Fruit fly (Drosophila melanogaster) whole organism, embryonic: Measurements from ENCODE around the gene CG15330.

Source experiments
- Bgb ChIP-seq: fragments of 200-800 bp; sonication (Bioruptor generic); IDR thresholded peaks from 2 replicates; pipeline ENCODE4 v1.3.6; 2022; ENCODE audit warnings: missing biosample characterization, missing genetic modification characterization; ENCODE audit not compliant: partially characterized antibody
- CG10543 ChIP-seq: fragments of 200-800 bp; sonication (Bioruptor generic); optimal IDR thresholded peaks from 3 replicates; lab custom pipeline; 2017; ENCODE audit warnings: missing biosample characterization, mild to moderate bottlenecking, missing genetic modification characterization, moderate library complexity
- CG10654 ChIP-seq: fragments of 200-800 bp; sonication (Bioruptor generic); optimal IDR thresholded peaks from 2 replicates; lab custom pipeline; 2016; ENCODE audit warnings: missing biosample characterization, missing genetic modification characterization
- CG11695 ChIP-seq: fragments of 200-800 bp; sonication (Bioruptor generic); IDR thresholded peaks from 3 replicates; pipeline ENCODE4 v1.3.6; 2022; ENCODE audit warnings: missing biosample characterization, missing genetic modification characterization
- CG13287 ChIP-seq: fragments of 200-800 bp; sonication (Bioruptor generic); IDR thresholded peaks from 2 replicates; pipeline ENCODE4 v1.3.6; 2022; ENCODE audit warnings: missing biosample characterization, missing genetic modification characterization; ENCODE audit not compliant: partially characterized antibody
- CG13775 ChIP-seq: fragments of 200-800 bp; sonication (Bioruptor generic); optimal IDR thresholded peaks from 3 replicates; lab custom pipeline; 2017; ENCODE audit warnings: missing biosample characterization, mild to moderate bottlenecking, missing genetic modification characterization
- CG14860 ChIP-seq: fragments of 200-800 bp; sonication (Bioruptor generic); IDR thresholded peaks from 3 replicates; pipeline ENCODE4 v1.3.6; 2022; ENCODE audit warnings: missing biosample characterization, missing genetic modification characterization; ENCODE audit not compliant: partially characterized antibody
- CG14965 ChIP-seq: fragments of 200-800 bp; sonication (Bioruptor generic); optimal IDR thresholded peaks from 2 replicates; lab custom pipeline; 2016; ENCODE audit warnings: missing biosample characterization, missing genetic modification characterization, borderline replicate concordance
- CG1602 ChIP-seq: fragments of 200-800 bp; sonication (Bioruptor generic); optimal IDR thresholded peaks from 3 replicates; lab custom pipeline; 2016; ENCODE audit warnings: missing biosample characterization, missing genetic modification characterization
- CG16815 ChIP-seq: fragments of 200-800 bp; sonication (Bioruptor generic); optimal IDR thresholded peaks from 3 replicates; lab custom pipeline; 2017; ENCODE audit warnings: missing biosample characterization, mild to moderate bottlenecking, missing genetic modification characterization
- CG17612 ChIP-seq: fragments of 200-800 bp; sonication (Bioruptor generic); IDR thresholded peaks from 2 replicates; pipeline ENCODE4 v1.3.6; 2022; ENCODE audit warnings: missing biosample characterization, missing genetic modification characterization
- CG18476 ChIP-seq: fragments of 200-800 bp; sonication (Bioruptor generic); optimal IDR thresholded peaks from 2 replicates; lab custom pipeline; 2016; ENCODE audit warnings: missing biosample characterization, mild to moderate bottlenecking, missing genetic modification characterization
- CG32767 ChIP-seq: fragments of 200-800 bp; sonication (Bioruptor generic); IDR thresholded peaks from 2 replicates; pipeline ENCODE4 v1.3.6; 2022; ENCODE audit warnings: missing biosample characterization, missing genetic modification characterization
- CG34224 ChIP-seq: fragments of 200-800 bp; sonication (Bioruptor generic); IDR thresholded peaks from 3 replicates; pipeline ENCODE4 v1.3.6; 2022; ENCODE audit warnings: missing biosample characterization, missing genetic modification characterization; ENCODE audit not compliant: partially characterized antibody
- CG4424 ChIP-seq: fragments of 200-800 bp; sonication (Bioruptor generic); optimal IDR thresholded peaks from 3 replicates; lab custom pipeline; 2016; ENCODE audit warnings: missing biosample characterization, missing genetic modification characterization
- CG5245 ChIP-seq: fragments of 200-800 bp; sonication (Bioruptor generic); optimal IDR thresholded peaks from 3 replicates; lab custom pipeline; 2016; ENCODE audit warnings: missing biosample characterization, missing genetic modification characterization
- CG7556 ChIP-seq: fragments of 200-800 bp; sonication (Bioruptor generic); optimal IDR thresholded peaks from 2 replicates; lab custom pipeline; 2017; ENCODE audit warnings: missing biosample characterization, mild to moderate bottlenecking, missing genetic modification characterization
- CG8388 ChIP-seq: fragments of 200-800 bp; sonication (Bioruptor generic); optimal IDR thresholded peaks from 2 replicates; lab custom pipeline; 2019; ENCODE audit warnings: missing biosample characterization, mild to moderate bottlenecking, missing genetic modification characterization, moderate library complexity
- CG8924 ChIP-seq: fragments of 200-800 bp; optimal IDR thresholded peaks from 3 replicates; lab custom pipeline; 2019; ENCODE audit warnings: missing biosample characterization, mild to moderate bottlenecking, missing genetic modification characterization, moderate library complexity
- CG9797 ChIP-seq: fragments of 200-800 bp; sonication (Bioruptor generic); optimal IDR thresholded peaks from 3 replicates; lab custom pipeline; 2018; ENCODE audit warnings: missing biosample characterization, mild to moderate bottlenecking, missing genetic modification characterization
- Dek ChIP-seq: fragments of 200-800 bp; sonication (Bioruptor generic); optimal IDR thresholded peaks from 3 replicates; lab custom pipeline; 2019; ENCODE audit warnings: missing biosample characterization, mild to moderate bottlenecking, missing genetic modification characterization, moderate library complexity
- Ets65A ChIP-seq: fragments of 200-800 bp; sonication (Bioruptor generic); peaks from one replicate; lab custom pipeline; 2016; ENCODE audit warnings: missing biosample characterization, missing genetic modification characterization
- Fer1 ChIP-seq: fragments of 200-800 bp; sonication (Bioruptor generic); optimal IDR thresholded peaks from 2 replicates; lab custom pipeline; 2017; ENCODE audit warnings: missing biosample characterization, mild to moderate bottlenecking, missing genetic modification characterization
- Myb ChIP-seq: fragments of 200-800 bp; sonication (Bioruptor generic); optimal IDR thresholded peaks from 2 replicates; lab custom pipeline; 2016; ENCODE audit warnings: missing biosample characterization, missing genetic modification characterization
- Pdp1 ChIP-seq, 2 experiments: fragments of 200-800 bp; sonication (Bioruptor generic); optimal IDR thresholded peaks; 3 replicates each; lab custom pipeline; 2016; ENCODE audit warnings: missing biosample characterization in 2 of 2, missing genetic modification characterization in 2 of 2, mild to moderate bottlenecking in 1 of 2, moderate library complexity in 1 of 2
- Sox102F ChIP-seq: fragments of 200-800 bp; sonication (Bioruptor generic); optimal IDR thresholded peaks from 2 replicates; lab custom pipeline; 2018; ENCODE audit warnings: missing biosample characterization, mild to moderate bottlenecking, missing genetic modification characterization, moderate library complexity
- dmrt11E ChIP-seq: fragments of 200-800 bp; sonication (Bioruptor generic); optimal IDR thresholded peaks from 3 replicates; lab custom pipeline; 2018; ENCODE audit warnings: missing biosample characterization, mild to moderate bottlenecking, missing genetic modification characterization, moderate library complexity
- dmrt99B ChIP-seq: fragments of 200-800 bp; sonication (Bioruptor generic); optimal IDR thresholded peaks from 2 replicates; lab custom pipeline; 2018; ENCODE audit warnings: missing biosample characterization, mild to moderate bottlenecking, missing genetic modification characterization, moderate library complexity
- fd96Cb ChIP-seq: fragments of 200-800 bp; sonication (Bioruptor generic); optimal IDR thresholded peaks from 2 replicates; lab custom pipeline; 2018; ENCODE audit warnings: missing biosample characterization, mild to moderate bottlenecking, missing genetic modification characterization, moderate library complexity
- gem ChIP-seq: fragments of 200-800 bp; sonication (Bioruptor generic); optimal IDR thresholded peaks from 2 replicates; lab custom pipeline; 2019; ENCODE audit warnings: missing biosample characterization, mild to moderate bottlenecking, missing genetic modification characterization, moderate library complexity
- ind ChIP-seq: fragments of 200-800 bp; sonication (Bioruptor generic); optimal IDR thresholded peaks from 3 replicates; lab custom pipeline; 2016; ENCODE audit warnings: missing biosample characterization, missing genetic modification characterization
- inv ChIP-seq: fragments of 200-800 bp; sonication (Bioruptor generic); IDR thresholded peaks from 2 replicates; pipeline ENCODE4 v1.3.6; 2022; ENCODE audit warnings: missing biosample characterization, missing genetic modification characterization; ENCODE audit not compliant: partially characterized antibody
- lola ChIP-seq, 3 experiments: fragments of >200 bp in 2 of 3; fragments of 200-800 bp in 1 of 3; sonication (Bioruptor generic) in 1 of 3; optimal IDR thresholded peaks; 2 replicates each; lab custom pipeline; 2017 to 2019; ENCODE audit warnings: missing biosample characterization in 3 of 3, missing genetic modification characterization in 3 of 3, mild to moderate bottlenecking in 1 of 3, moderate library complexity in 1 of 3
- mld ChIP-seq: fragments of 200-800 bp; sonication (Bioruptor generic); IDR thresholded peaks from 3 replicates; pipeline ENCODE4 v1.3.6; 2022; ENCODE audit warnings: missing biosample characterization, missing genetic modification characterization; ENCODE audit not compliant: partially characterized antibody
- nmo ChIP-seq: fragments of 200-800 bp; sonication (Bioruptor generic); optimal IDR thresholded peaks from 2 replicates; lab custom pipeline; 2018; ENCODE audit warnings: missing biosample characterization, mild to moderate bottlenecking, missing genetic modification characterization, moderate library complexity
- onecut ChIP-seq: fragments of 200-800 bp; sonication (Bioruptor generic); IDR thresholded peaks from 2 replicates; pipeline ENCODE4 v1.3.6; 2022; ENCODE audit warnings: missing biosample characterization, missing genetic modification characterization
- otp ChIP-seq: fragments of 200-800 bp; sonication (Bioruptor generic); IDR thresholded peaks from 3 replicates; pipeline ENCODE4, ENCODE4 v1.3.6; 2022; ENCODE audit warnings: missing biosample characterization, missing genetic modification characterization
- pan ChIP-seq, 4 experiments: fragments of >200 bp in 3 of 4; fragments of 200-800 bp in 1 of 4; sonication (Bioruptor generic) in 1 of 4; optimal IDR thresholded peaks in 3 of 4; IDR thresholded peaks in 1 of 4; 2 replicates each; pipeline versions ENCODE4 v1.3.6 to Lab custom; 2017 to 2022; ENCODE audit warnings: missing biosample characterization in 2 of 4, missing genetic modification characterization in 2 of 4, mixed read lengths in 1 of 4
- phol ChIP-seq: fragments of 200-800 bp; sonication (Bioruptor generic); optimal IDR thresholded peaks from 3 replicates; lab custom pipeline; 2018; ENCODE audit warnings: missing biosample characterization, mild to moderate bottlenecking, missing genetic modification characterization, moderate library complexity
- pnt ChIP-seq: fragments of 200-800 bp; sonication (Bioruptor generic); optimal IDR thresholded peaks from 3 replicates; lab custom pipeline; 2016; ENCODE audit warnings: missing biosample characterization, missing genetic modification characterization
- sc ChIP-seq, 3 experiments: fragments of >200 bp in 2 of 3; fragments of 200-800 bp in 1 of 3; sonication (Bioruptor generic) in 1 of 3; optimal IDR thresholded peaks; 2 replicates in 2 of 3; 3 replicates in 1 of 3; lab custom pipeline; 2017; ENCODE audit warnings: mild to moderate bottlenecking in 1 of 3, missing biosample characterization in 1 of 3, missing genetic modification characterization in 1 of 3, missing genetic modification reagents in 1 of 3
- tna ChIP-seq: fragments of 200-800 bp; sonication (Bioruptor generic); IDR thresholded peaks from 2 replicates; pipeline ENCODE4 v1.3.6; 2022; ENCODE audit warnings: missing biosample characterization, missing genetic modification characterization; ENCODE audit not compliant: partially characterized antibody
- trem ChIP-seq: fragments of 200-800 bp; optimal IDR thresholded peaks from 3 replicates; lab custom pipeline; 2019; ENCODE audit warnings: missing biosample characterization, mild to moderate bottlenecking, missing genetic modification characterization, moderate library complexity
- vfl ChIP-seq: fragments of 200-800 bp; sonication (Bioruptor generic); optimal IDR thresholded peaks from 2 replicates; lab custom pipeline; 2016; ENCODE audit warnings: missing biosample characterization, missing genetic modification characterization
- vvl ChIP-seq: fragments of 200-800 bp; sonication (Bioruptor generic); IDR thresholded peaks from 2 replicates; pipeline ENCODE4 v1.3.6; 2022; ENCODE audit warnings: missing biosample characterization, missing genetic modification characterization
- zen2 ChIP-seq: fragments of 200-800 bp; sonication (Bioruptor generic); IDR thresholded peaks from 3 replicates; pipeline ENCODE4 v1.3.6; 2022; ENCODE audit warnings: missing biosample characterization, missing genetic modification characterization; ENCODE audit not compliant: partially characterized antibody

CG15330 gene

DNA sequence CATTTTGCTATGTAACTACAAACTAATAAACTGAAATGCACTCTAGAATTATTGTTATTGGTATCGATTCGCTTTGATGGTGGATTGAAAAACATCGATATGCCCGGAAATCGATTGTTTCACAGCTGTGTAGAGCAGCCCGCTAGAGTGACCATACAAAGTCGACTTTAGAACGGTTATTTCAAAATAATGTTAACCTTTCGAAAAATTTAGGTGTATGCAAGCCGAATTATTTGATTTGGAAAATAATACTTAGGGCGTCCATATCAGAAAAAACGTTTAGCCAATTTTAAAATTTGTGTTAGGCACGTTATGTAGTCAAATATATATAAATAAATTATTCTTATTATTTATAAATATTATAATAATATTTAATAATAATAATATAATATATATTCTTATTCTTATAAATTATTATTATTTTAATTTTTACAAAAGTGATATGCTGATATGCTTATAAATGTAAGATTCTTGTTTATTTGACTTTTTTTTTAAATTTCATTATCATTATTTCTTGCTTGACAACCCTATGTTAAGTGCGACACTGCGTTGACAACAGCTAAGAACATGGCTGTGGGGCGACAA lies 12.4 kb downstream of the CG15330 start, which contains the start of gene sws (continued):
- TF ChIP-seq Myb (GFP tag; lab: Kevin White, UChicago) = peak; percentile 15
- peak; percentile 73 for TF ChIP-seq CG13287
- peak; percentile 53 for TF ChIP-seq Sox102F (GFP tag; lab: Kevin White, UChicago)
- peak; percentile 6 for TF ChIP-seq CG16815 (GFP tag; lab: Kevin White, UChicago)
- TF ChIP-seq pnt (GFP tag; lab: Kevin White, UChicago) = no peak
- peak; percentile 71 for TF ChIP-seq gem
- TF ChIP-seq otp = no peak
- peak; percentile 9 for TF ChIP-seq CG8388 (GFP tag; lab: Kevin White, UChicago)
- TF ChIP-seq onecut (GFP tag; lab: Robert Waterston, UW) = no peak
- TF ChIP-seq fd96Cb (tag; lab: Kevin White, UChicago) = peak; percentile 31
- TF ChIP-seq dmrt11E (tag; lab: Kevin White, UChicago) = peak; percentile 27
- no peak for TF ChIP-seq pan (optimal IDR thresholded peaks at IDR 0.05; lab: Kevin White, UChicago)
- no peak for TF ChIP-seq pan (GFP tag; optimal IDR thresholded peaks at IDR 0.05 in 1 of 2, IDR thresholded peaks at IDR 0.05 in 1 of 2)
- TF ChIP-seq lola (GFP tag; optimal IDR thresholded peaks at IDR 0.05; lab: Kevin White, UChicago) = peak in 1 of 3 experiments; percentile 21
- TF ChIP-seq sc (optimal IDR thresholded peaks at IDR 0.05; lab: Kevin White, UChicago) = no peak
- TF ChIP-seq sc (GFP tag; optimal IDR thresholded peaks at IDR 0.05; lab: Kevin White, UChicago) = no peak
- TF ChIP-seq CG4424 (GFP tag; lab: Kevin White, UChicago) = peak; percentile 10
- TF ChIP-seq CG18476 = no peak
- peak; percentile 71; the same call in 2 of the 3 replicates for TF ChIP-seq CG34224 (GFP tag; lab: Robert Waterston, UW)
- TF ChIP-seq CG13775 = peak; percentile 63
- TF ChIP-seq CG9797 (GFP tag; lab: Kevin White, UChicago) = peak; percentile 14
- peak; percentile 45 for TF ChIP-seq CG8924 (tag; lab: Kevin White, UChicago)
- no peak for TF ChIP-seq CG32767 (GFP tag; lab: Robert Waterston, UW)
- TF ChIP-seq CG17612 (GFP tag; lab: Robert Waterston, UW) = no peak
- peak; percentile 37 for TF ChIP-seq CG7556 (GFP tag; lab: Kevin White, UChicago)
- TF ChIP-seq vfl (GFP tag; lab: Kevin White, UChicago) = no peak
- no peak for TF ChIP-seq CG5245
- no peak; the same call in 1 of the 2 replicates for TF ChIP-seq vvl (GFP tag; lab: Robert Waterston, UW)
- TF ChIP-seq CG14965 (GFP tag; lab: Kevin White, UChicago) = no peak
- no peak for TF ChIP-seq Pdp1 (GFP tag; optimal IDR thresholded peaks at IDR 0.05; lab: Kevin White, UChicago)
- peak; percentile 50; the same call in 2 of the 3 replicates for TF ChIP-seq zen2 (GFP tag; lab: Robert Waterston, UW)
- TF ChIP-seq phol (tag; lab: Kevin White, UChicago) = peak; percentile 59
- peak; percentile 62 for TF ChIP-seq Ets65A (GFP tag; lab: Kevin White, UChicago)
- TF ChIP-seq CG14860 (GFP tag; lab: Robert Waterston, UW) = peak; percentile 67
- peak; percentile 51 for TF ChIP-seq nmo (GFP tag; lab: Kevin White, UChicago)
- TF ChIP-seq trem = peak; percentile 7
- TF ChIP-seq inv (GFP tag; lab: Robert Waterston, UW) = peak; percentile 59
- peak; percentile 28 for TF ChIP-seq CG10543
- TF ChIP-seq dmrt99B (tag; lab: Kevin White, UChicago) = peak; percentile 16
- TF ChIP-seq Bgb = peak; percentile 74
- peak; percentile 20 for TF ChIP-seq CG10654 (GFP tag; lab: Kevin White, UChicago)
- peak; percentile 33 for TF ChIP-seq Dek (tag; lab: Kevin White, UChicago)
- TF ChIP-seq mld = peak; percentile 66; the same call in 1 of the 3 replicates
- peak; percentile 27 for TF ChIP-seq ind (GFP tag; lab: Kevin White, UChicago)
- TF ChIP-seq CG1602 (GFP tag; lab: Kevin White, UChicago) = peak; percentile 28
- peak; percentile 29; the same call in 1 of the 2 replicates for TF ChIP-seq tna (GFP tag; lab: Robert Waterston, UW)
- 0 out of 3 replicates have a peak, but pooled peaks have one; percentile 17 for TF ChIP-seq CG11695 (GFP tag; lab: Robert Waterston, UW)
- TF ChIP-seq Fer1 = peak; percentile 4
